Worm (Caenorhabditis elegans): ENCODE data around the gene iff-1.
A peak's percentile ranks its signal among the peaks of the same experiment; 100 is the strongest.

DNA sequence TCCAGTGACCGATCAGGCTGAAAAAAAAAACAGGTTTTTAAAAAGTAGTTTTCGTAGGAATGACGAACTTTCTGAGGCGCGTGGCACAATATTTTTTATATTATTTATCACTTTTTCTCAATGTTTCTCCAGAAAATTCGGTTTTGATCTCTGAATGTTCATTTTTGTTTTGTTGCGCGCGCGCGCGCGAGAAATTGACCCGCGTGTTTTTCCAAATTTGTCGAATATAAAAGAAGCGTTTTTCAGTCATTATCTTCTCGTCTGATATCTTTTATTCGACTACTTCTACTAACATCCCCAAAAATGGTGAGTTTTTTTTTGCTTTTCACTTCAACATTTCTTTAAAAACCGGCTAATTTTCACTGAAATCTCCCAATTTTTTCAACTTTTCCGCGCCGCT is 11.9 kb upstream of the iff-1 start, which contains the start of gene rmd-1:
- TF ChIP-seq snpc-1.3 (tag; optimal IDR thresholded peaks at IDR 0.05; ENCODE audit: insufficient read depth) (peak; percentile 29), lin-35 (GFP tag; optimal IDR thresholded peaks at IDR 0.05) (peak in 2 of 3 experiments; percentile 2 to 13), nfya-1 (tag; optimal IDR thresholded peaks at IDR 0.05; ENCODE audit: borderline replicate concordance, insufficient read depth) (no peak), egl-44 (GFP tag; IDR thresholded peaks at IDR 0.05) (no peak), chd-7 (tag; optimal IDR thresholded peaks at IDR 0.05) (no peak), nhr-27 (tag; optimal IDR thresholded peaks at IDR 0.05) (no peak), hrde-1 (tag; optimal IDR thresholded peaks at IDR 0.05; ENCODE audit: borderline replicate concordance) (no peak), akir-1 (GFP tag; optimal IDR thresholded peaks at IDR 0.05) (no peak), B0035.1 (tag; optimal IDR thresholded peaks at IDR 0.05) (no peak), pbrm-1 (GFP tag; IDR thresholded peaks at IDR 0.05) (no peak), repo-1 (tag; optimal IDR thresholded peaks at IDR 0.05) (no peak)

All from whole organism, young adult.